Fruit fly (Drosophila melanogaster): ENCODE data around the gene Phf5a.

The Phf5a gene

dm6 chr2L:6465497-6465896, 25.1 kb downstream of the Phf5a start, which contains the start of gene Rchy1 (continued):
- TF ChIP-seq CG11504 (tag; optimal IDR thresholded peaks at IDR 0.05), result peak; percentile 43
- peak; percentile 46 for TF ChIP-seq Meics (GFP tag; optimal IDR thresholded peaks at IDR 0.05)
- TF ChIP-seq sug (tag; optimal IDR thresholded peaks at IDR 0.05), result peak; percentile 34
- peak; percentile 3 for TF ChIP-seq MESR4 (GFP tag; optimal IDR thresholded peaks at IDR 0.05)
- no peak for TF ChIP-seq D (optimal IDR thresholded peaks at IDR 0.05)
- no peak for TF ChIP-seq D (GFP tag; optimal IDR thresholded peaks at IDR 0.05)
- TF ChIP-seq Taf1 (GFP tag; IDR thresholded peaks at IDR 0.05), result no peak
- TF ChIP-seq Rfx (GFP tag; IDR thresholded peaks at IDR 0.05), result peak; percentile 45; the same call in 1 of the 2 replicates
- TF ChIP-seq bcd (GFP tag; optimal IDR thresholded peaks at IDR 0.05), result peak; percentile 12
- TF ChIP-seq CG11696 (GFP tag; IDR thresholded peaks at IDR 0.05), result peak; percentile 62
- peak; percentile 5 for TF ChIP-seq Vsx1 (GFP tag; optimal IDR thresholded peaks at IDR 0.05)
- TF ChIP-seq rib (GFP tag; IDR thresholded peaks at IDR 0.05), result 0 out of 2 replicates have a peak, but pooled peaks have one; percentile 37
- TF ChIP-seq CG14014 (GFP tag; IDR thresholded peaks at IDR 0.05), result peak; percentile 12; the same call in 1 of the 2 replicates
- peak; percentile 9 for TF ChIP-seq CG1233 (GFP tag; optimal IDR thresholded peaks at IDR 0.05)
- no peak for TF ChIP-seq CG9932 (GFP tag; IDR thresholded peaks at IDR 0.05)
- peak; percentile 62; the same call in 1 of the 3 replicates for TF ChIP-seq so (GFP tag; IDR thresholded peaks at IDR 0.05)
- no peak for TF ChIP-seq oc (tag; optimal IDR thresholded peaks at IDR 0.05)
- TF ChIP-seq NFAT (GFP tag; IDR thresholded peaks at IDR 0.05), result peak; percentile 54; the same call in 1 of the 2 replicates
- TF ChIP-seq disco-r (GFP tag; optimal IDR thresholded peaks at IDR 0.05), result no peak
- TF ChIP-seq CG12299 (tag; optimal IDR thresholded peaks at IDR 0.05), result peak; percentile 13
- peak; percentile 1 for TF ChIP-seq unpg (GFP tag; optimal IDR thresholded peaks at IDR 0.05)
- TF ChIP-seq CG12769 (tag; optimal IDR thresholded peaks at IDR 0.05), result peak; percentile 35
- peak; percentile 17; the same call in 1 of the 2 replicates for TF ChIP-seq amos (GFP tag; IDR thresholded peaks at IDR 0.05; ENCODE audit: partially characterized antibody)
- TF ChIP-seq kah (GFP tag; optimal IDR thresholded peaks at IDR 0.05), result peak; percentile 98
- TF ChIP-seq caup (GFP tag; optimal IDR thresholded peaks at IDR 0.05; ENCODE audit: severe bottlenecking), result peak; percentile 76
- TF ChIP-seq CG18599 (GFP tag; optimal IDR thresholded peaks at IDR 0.05), result peak; percentile 9
- TF ChIP-seq CG13424 (tag; optimal IDR thresholded peaks at IDR 0.05), result peak; percentile 6
- TF ChIP-seq crp (GFP tag; optimal IDR thresholded peaks at IDR 0.05), result no peak
- peak; percentile 82 for TF ChIP-seq Jarid2 (GFP tag; optimal IDR thresholded peaks at IDR 0.05)
- TF ChIP-seq Scr (GFP tag; IDR thresholded peaks at IDR 0.05; ENCODE audit: partially characterized antibody), result no peak; the same call in 1 of the 2 replicates
- TF ChIP-seq CG7987 (GFP tag; optimal IDR thresholded peaks at IDR 0.05), result peak; percentile 56
- peak; percentile 50 for TF ChIP-seq odd (GFP tag; optimal IDR thresholded peaks at IDR 0.05)
- peak; percentile 17 for TF ChIP-seq CG6854 (GFP tag; optimal IDR thresholded peaks at IDR 0.05)
- no peak for TF ChIP-seq sima (GFP tag; optimal IDR thresholded peaks at IDR 0.05)
- TF ChIP-seq CG7556 (GFP tag; optimal IDR thresholded peaks at IDR 0.05), result no peak
- TF ChIP-seq ranshi (GFP tag; IDR thresholded peaks at IDR 0.05), result peak; percentile 9; the same call in 1 of the 2 replicates
- peak; percentile 17; the same call in 1 of the 2 replicates for TF ChIP-seq seq (GFP tag; IDR thresholded peaks at IDR 0.05)
- TF ChIP-seq hkb (optimal IDR thresholded peaks at IDR 0.05), result no peak
- peak; percentile 51; the same call in 1 of the 2 replicates for TF ChIP-seq hkb (GFP tag; IDR thresholded peaks at IDR 0.05)
- peak; percentile 36 for TF ChIP-seq CG17385 (GFP tag; optimal IDR thresholded peaks at IDR 0.05)
- peak; percentile 42 for TF ChIP-seq CG3281 (GFP tag; optimal IDR thresholded peaks at IDR 0.05)
- TF ChIP-seq CG17912 (GFP tag; optimal IDR thresholded peaks at IDR 0.05), result peak; percentile 10
- TF ChIP-seq CG18262 (tag; optimal IDR thresholded peaks at IDR 0.05), result no peak
- peak; percentile 18 for TF ChIP-seq PHDP (tag; optimal IDR thresholded peaks at IDR 0.05)
- TF ChIP-seq CG11247 (GFP tag; IDR thresholded peaks at IDR 0.05), result peak; percentile 8; the same call in 1 of the 2 replicates
- peak; percentile 58; the same call in 1 of the 2 replicates for TF ChIP-seq sob (GFP tag; IDR thresholded peaks at IDR 0.05)
